Worm (Caenorhabditis elegans): ENCODE results near the gene F08F1.4.

The F08F1.4 gene

ce11 chrX:8384642-8385181, 28.5 kb upstream of the F08F1.4 start, which contains the start of gene F41D9.2:
Gene F41D9.2, minus strand, starts transcription at chrX:8384945.
- TF ChIP-seq alr-1 (tag; optimal IDR thresholded peaks at IDR 0.05) = no peak
- peak; percentile 61 for TF ChIP-seq blmp-1 (tag; optimal IDR thresholded peaks at IDR 0.05; ENCODE audit: insufficient read depth)

ce11 chrX:8386068-8386851, 27.0 kb upstream of the F08F1.4 start:
- TF ChIP-seq lin-13 (GFP tag; optimal IDR thresholded peaks at IDR 0.05) (peak; percentile 36), crh-2 (tag; optimal IDR thresholded peaks at IDR 0.05) (peak; percentile 55), sma-3 (GFP tag; optimal IDR thresholded peaks at IDR 0.05) (no peak), Y55F3AM.14 (GFP tag; optimal IDR thresholded peaks at IDR 0.05) (peak; percentile 4), egl-27 (tag; optimal IDR thresholded peaks at IDR 0.05) (peak; percentile 42), lsy-2 (tag; optimal IDR thresholded peaks at IDR 0.05) (peak; percentile 15 to 52), C34F6.9 (tag; optimal IDR thresholded peaks at IDR 0.05) (peak; percentile 12), sma-9 (GFP tag; optimal IDR thresholded peaks at IDR 0.05) (peak; percentile 53), sma-9 (tag; optimal IDR thresholded peaks at IDR 0.05) (no peak), unc-55 (GFP tag; optimal IDR thresholded peaks at IDR 0.05) (peak; percentile 20), nhr-21 (tag; optimal IDR thresholded peaks at IDR 0.05) (peak; percentile 48), F13H6.1 (tag; optimal IDR thresholded peaks at IDR 0.05) (peak; percentile 10), mbf-1 (tag; optimal IDR thresholded peaks at IDR 0.05) (no peak), fos-1 (tag; optimal IDR thresholded peaks at IDR 0.05) (peak; percentile 44), mdl-1 (tag; optimal IDR thresholded peaks at IDR 0.05) (no peak), nhr-129 (tag; optimal IDR thresholded peaks at IDR 0.05) (peak; percentile 69)

- no peak for TF ChIP-seq F13H6.1 (tag; optimal IDR thresholded peaks at IDR 0.05)
- TF ChIP-seq elt-3 (tag; optimal IDR thresholded peaks at IDR 0.05) = no peak
- no peak for TF ChIP-seq unc-55 (GFP tag; optimal IDR thresholded peaks at IDR 0.05)
- no peak for TF ChIP-seq nhr-21 (tag; optimal IDR thresholded peaks at IDR 0.05)
- TF ChIP-seq R02D3.7 (tag; optimal IDR thresholded peaks at IDR 0.05) = no peak
- TF ChIP-seq unc-62 (GFP tag; optimal IDR thresholded peaks at IDR 0.05) = no peak
- TF ChIP-seq lin-39 (tag; optimal IDR thresholded peaks at IDR 0.05) = no peak
- TF ChIP-seq mdl-1 (tag; optimal IDR thresholded peaks at IDR 0.05) = no peak
- TF ChIP-seq elt-1 (tag; optimal IDR thresholded peaks at IDR 0.05) = no peak
- no peak for TF ChIP-seq ZK546.5 (tag; optimal IDR thresholded peaks at IDR 0.05)
- no peak for TF ChIP-seq nhr-6 (tag; optimal IDR thresholded peaks at IDR 0.05)
- TF ChIP-seq lin-13 (GFP tag; optimal IDR thresholded peaks at IDR 0.05) = no peak
- no peak for TF ChIP-seq sma-3 (GFP tag; optimal IDR thresholded peaks at IDR 0.05)
- no peak for TF ChIP-seq nhr-77 (tag; optimal IDR thresholded peaks at IDR 0.05)
These were observed 22.7 kb upstream of the F08F1.4 start for ce11 chrX:8390508-8390907.

- TF ChIP-seq aly-2 (tag; optimal IDR thresholded peaks at IDR 0.05) (no peak), dmd-4 (tag; optimal IDR thresholded peaks at IDR 0.05) (no peak), ztf-4 (tag; optimal IDR thresholded peaks at IDR 0.05) (no peak), nhr-10 (tag; optimal IDR thresholded peaks at IDR 0.05) (no peak), skn-1 (tag; optimal IDR thresholded peaks at IDR 0.05) (no peak), C34F6.9 (tag; optimal IDR thresholded peaks at IDR 0.05) (no peak), gmeb-1 (tag; optimal IDR thresholded peaks at IDR 0.05) (no peak), R02D3.7 (tag; optimal IDR thresholded peaks at IDR 0.05) (no peak), alr-1 (tag; optimal IDR thresholded peaks at IDR 0.05) (no peak), mbf-1 (tag; optimal IDR thresholded peaks at IDR 0.05) (no peak), elt-3 (tag; optimal IDR thresholded peaks at IDR 0.05) (no peak), crh-2 (tag; optimal IDR thresholded peaks at IDR 0.05) (no peak)
These were observed 21.7 kb upstream of the F08F1.4 start for ce11 chrX:8391505-8391904.

- TF ChIP-seq unc-62 (GFP tag; optimal IDR thresholded peaks at IDR 0.05) (no peak), elt-3 (tag; optimal IDR thresholded peaks at IDR 0.05) (no peak), nhr-129 (tag; optimal IDR thresholded peaks at IDR 0.05) (no peak), fos-1 (tag; optimal IDR thresholded peaks at IDR 0.05) (peak; percentile 87), crh-2 (tag; optimal IDR thresholded peaks at IDR 0.05) (peak; percentile 20)
These were observed 20.7 kb upstream of the F08F1.4 start, which contains the start of gene wrk-1 for ce11 chrX:8392539-8392996. Gene wrk-1, minus strand, starts transcription at chrX:8392589.

All from whole organism, L2 larva.